Worm (Caenorhabditis elegans) whole organism, L3 larva: ENCODE results near the gene F46G10.4.

Source experiments
- R02D3.7 ChIP-seq: fragments of 150-350 bp; optimal IDR thresholded peaks from 2 replicates; lab custom pipeline; 2014; ENCODE audit warnings: missing biosample characterization, missing genetic modification characterization
- ZK546.5 ChIP-seq: sonication (generic microtip); optimal IDR thresholded peaks from 2 replicates; lab custom pipeline; 2017; ENCODE audit warnings: missing biosample characterization, missing genetic modification characterization
- aly-2 ChIP-seq: fragments of 150-350 bp; optimal IDR thresholded peaks from 2 replicates; lab custom pipeline; 2014; ENCODE audit warnings: missing biosample characterization, missing genetic modification characterization
- ama-1 ChIP-seq: fragments of 150-350 bp; optimal IDR thresholded peaks from 2 replicates; lab custom pipeline; 2018
- ceh-16 ChIP-seq: sonication (generic microtip); optimal IDR thresholded peaks from 2 replicates; lab custom pipeline; 2017; ENCODE audit warnings: missing biosample characterization, missing genetic modification characterization
- ceh-28 ChIP-seq: fragments of 150-350 bp; optimal IDR thresholded peaks from 2 replicates; lab custom pipeline; 2014; ENCODE audit warnings: missing biosample characterization, missing genetic modification reagents, missing genetic modification characterization
- ceh-82 ChIP-seq: fragments of 150-350 bp; optimal IDR thresholded peaks from 2 replicates; lab custom pipeline; 2014; ENCODE audit warnings: missing biosample characterization, missing genetic modification characterization
- ceh-9 ChIP-seq: sonication (generic microtip); optimal IDR thresholded peaks from 2 replicates; lab custom pipeline; 2018; ENCODE audit warnings: missing biosample characterization, missing genetic modification characterization
- daf-12 ChIP-seq: fragments of 150-350 bp; optimal IDR thresholded peaks from 2 replicates; lab custom pipeline; 2014; ENCODE audit warnings: missing biosample characterization, missing genetic modification reagents, missing genetic modification characterization
- egl-27 ChIP-seq: sonication (generic microtip); optimal IDR thresholded peaks from 4 replicates; lab custom pipeline; 2017; ENCODE audit warnings: missing biosample characterization, missing genetic modification reagents, missing genetic modification characterization
- egl-5 ChIP-seq: fragments of 150-350 bp; optimal IDR thresholded peaks from 2 replicates; lab custom pipeline; 2017; ENCODE audit warnings: missing biosample characterization, missing genetic modification reagents, missing genetic modification characterization, inconsistent platforms
- elt-1 ChIP-seq: fragments of 150-350 bp; optimal IDR thresholded peaks from 2 replicates; lab custom pipeline; 2014; ENCODE audit warnings: missing biosample characterization, missing genetic modification characterization
- elt-2 ChIP-seq: sonication (generic microtip); optimal IDR thresholded peaks from 2 replicates; lab custom pipeline; 2016; ENCODE audit warnings: missing genetic modification reagents, mild to moderate bottlenecking, missing genetic modification characterization, missing compliant biosample characterization
- elt-3 ChIP-seq, 3 experiments: fragments of 150-350 bp in 1 of 3; sonication (generic microtip) in 2 of 3; optimal IDR thresholded peaks; 2 replicates in 2 of 3; 4 replicates in 1 of 3; lab custom pipeline; 2014 to 2017; ENCODE audit warnings: missing biosample characterization in 3 of 3, missing genetic modification characterization in 3 of 3
- eor-1 ChIP-seq, 2 experiments: fragments of 150-350 bp; optimal IDR thresholded peaks; 2 replicates each; lab custom pipeline; 2014 to 2018; ENCODE audit warnings: missing biosample characterization in 2 of 2, missing genetic modification characterization in 2 of 2
- fkh-10 ChIP-seq: sonication (generic microtip); optimal IDR thresholded peaks from 2 replicates; lab custom pipeline; 2017; ENCODE audit warnings: missing biosample characterization, missing genetic modification reagents, missing genetic modification characterization
- fkh-2 ChIP-seq: fragments of 150-350 bp; optimal IDR thresholded peaks from 2 replicates; lab custom pipeline; 2014; ENCODE audit warnings: missing biosample characterization, missing genetic modification reagents, missing genetic modification characterization
- fos-1 ChIP-seq: fragments of 150-350 bp; optimal IDR thresholded peaks from 2 replicates; lab custom pipeline; 2014; ENCODE audit warnings: missing biosample characterization, missing genetic modification characterization
- hmg-11 ChIP-seq: sonication (generic microtip); optimal IDR thresholded peaks from 2 replicates; lab custom pipeline; 2016; ENCODE audit warnings: missing genetic modification characterization, missing compliant biosample characterization
- jun-1 ChIP-seq: fragments of 150-350 bp; optimal IDR thresholded peaks from 2 replicates; lab custom pipeline; 2014; ENCODE audit warnings: missing biosample characterization, missing genetic modification reagents, missing genetic modification characterization
- lin-15B ChIP-seq: fragments of 150-350 bp; optimal IDR thresholded peaks from 2 replicates; lab custom pipeline; 2014; ENCODE audit warnings: missing biosample characterization, missing genetic modification characterization
- lin-39 ChIP-seq: fragments of 150-350 bp; optimal IDR thresholded peaks from 2 replicates; lab custom pipeline; 2018; ENCODE audit warnings: missing biosample characterization, missing genetic modification reagents, missing genetic modification characterization
- lsy-12 ChIP-seq: sonication (generic microtip); optimal IDR thresholded peaks from 2 replicates; lab custom pipeline; 2016; ENCODE audit warnings: mild to moderate bottlenecking, missing genetic modification characterization, missing compliant biosample characterization
- mdl-1 ChIP-seq: fragments of 150-350 bp; optimal IDR thresholded peaks from 2 replicates; lab custom pipeline; 2014; ENCODE audit warnings: missing biosample characterization, missing genetic modification characterization
- mml-1 ChIP-seq: fragments of 150-350 bp; sonication (generic microtip); optimal IDR thresholded peaks from 3 replicates; lab custom pipeline; 2014; ENCODE audit warnings: missing biosample characterization, missing genetic modification characterization
- nfya-1 ChIP-seq: sonication (generic microtip); optimal IDR thresholded peaks from 2 replicates; lab custom pipeline; 2017; ENCODE audit warnings: missing genetic modification characterization, mild to moderate bottlenecking, missing compliant biosample characterization, antibody characterized with exemption, moderate library complexity; ENCODE audit not compliant: insufficient read depth
- nhr-11 ChIP-seq: fragments of 150-350 bp; optimal IDR thresholded peaks from 2 replicates; lab custom pipeline; 2014; ENCODE audit warnings: missing biosample characterization, missing genetic modification characterization
- nhr-12 ChIP-seq: fragments of 150-350 bp; optimal IDR thresholded peaks from 2 replicates; lab custom pipeline; 2014; ENCODE audit warnings: missing biosample characterization, missing genetic modification characterization
- nhr-23 ChIP-seq: fragments of 150-350 bp; optimal IDR thresholded peaks from 2 replicates; lab custom pipeline; 2014; ENCODE audit warnings: missing biosample characterization, missing genetic modification reagents, missing genetic modification characterization
- nhr-237 ChIP-seq: fragments of 150-350 bp; optimal IDR thresholded peaks from 2 replicates; lab custom pipeline; 2014; ENCODE audit warnings: missing biosample characterization, missing genetic modification characterization
- nhr-25 ChIP-seq: sonication (generic microtip); optimal IDR thresholded peaks from 2 replicates; lab custom pipeline; 2017; ENCODE audit warnings: missing biosample characterization, missing genetic modification characterization
- nhr-28 ChIP-seq: fragments of 150-350 bp; optimal IDR thresholded peaks from 2 replicates; lab custom pipeline; 2014; ENCODE audit warnings: missing biosample characterization, missing genetic modification characterization
- nhr-43 ChIP-seq: sonication (generic microtip); optimal IDR thresholded peaks from 2 replicates; lab custom pipeline; 2016; ENCODE audit warnings: mild to moderate bottlenecking, missing genetic modification characterization, missing compliant biosample characterization; ENCODE audit not compliant: poor library complexity, severe bottlenecking
- nhr-67 ChIP-seq: fragments of 150-350 bp; optimal IDR thresholded peaks from 2 replicates; lab custom pipeline; 2014; ENCODE audit warnings: missing biosample characterization, missing genetic modification characterization
- nhr-76 ChIP-seq: fragments of 150-350 bp; sonication (generic microtip); optimal IDR thresholded peaks from 5 replicates; lab custom pipeline; 2014; ENCODE audit warnings: missing biosample characterization, missing genetic modification characterization
- nhr-77 ChIP-seq: fragments of 150-350 bp; optimal IDR thresholded peaks from 2 replicates; lab custom pipeline; 2014; ENCODE audit warnings: missing biosample characterization, missing genetic modification characterization
- pha-4 ChIP-seq: fragments of 150-350 bp; optimal IDR thresholded peaks from 2 replicates; lab custom pipeline; 2014; ENCODE audit warnings: missing biosample characterization, missing genetic modification reagents, missing genetic modification characterization
- pqm-1 ChIP-seq: fragments of 150-350 bp; optimal IDR thresholded peaks from 2 replicates; lab custom pipeline; 2017; ENCODE audit warnings: missing biosample characterization, missing genetic modification characterization, inconsistent platforms
- sea-2 ChIP-seq: fragments of 150-350 bp; sonication (generic microtip); optimal IDR thresholded peaks from 4 replicates; lab custom pipeline; 2014; ENCODE audit warnings: missing biosample characterization, missing genetic modification reagents, missing genetic modification characterization
- skn-1 ChIP-seq: fragments of 150-350 bp; optimal IDR thresholded peaks from 2 replicates; lab custom pipeline; 2014; ENCODE audit warnings: missing biosample characterization, missing genetic modification characterization
- snpc-4 ChIP-seq: fragments of 150-350 bp; optimal IDR thresholded peaks from 2 replicates; lab custom pipeline; 2014; ENCODE audit warnings: missing biosample characterization, missing genetic modification characterization
- tbx-2 ChIP-seq: sonication (generic microtip); optimal IDR thresholded peaks from 2 replicates; lab custom pipeline; 2016; ENCODE audit warnings: mild to moderate bottlenecking, missing genetic modification characterization, missing compliant biosample characterization
- unc-39 ChIP-seq: sonication (generic microtip); optimal IDR thresholded peaks from 4 replicates; lab custom pipeline; 2017; ENCODE audit warnings: missing biosample characterization, missing genetic modification characterization
- unc-62 ChIP-seq: fragments of 150-350 bp; sonication (generic microtip); optimal IDR thresholded peaks from 4 replicates; lab custom pipeline; 2014; ENCODE audit warnings: missing biosample characterization, missing genetic modification reagents, missing genetic modification characterization
- zag-1 ChIP-seq: fragments of 150-350 bp; optimal IDR thresholded peaks from 2 replicates; lab custom pipeline; 2014; ENCODE audit warnings: missing biosample characterization, missing genetic modification characterization
- ztf-11 ChIP-seq: fragments of 150-350 bp; optimal IDR thresholded peaks from 2 replicates; lab custom pipeline; 2014; ENCODE audit warnings: missing biosample characterization, missing genetic modification characterization
- ztf-4 ChIP-seq: fragments of 150-350 bp; optimal IDR thresholded peaks from 2 replicates; lab custom pipeline; 2014; ENCODE audit warnings: missing biosample characterization, missing genetic modification characterization

F46G10.4 gene

ce11 chrX:13324326-13324725 is 9.5 kb upstream of the F46G10.4 start:
- TF ChIP-seq mml-1 (tag; lab: Kevin White, UChicago) (no peak), nhr-25 (tag; lab: Kevin White, UChicago) (peak; percentile 19), lin-39 (tag; lab: Kevin White, UChicago) (no peak)

DNA sequence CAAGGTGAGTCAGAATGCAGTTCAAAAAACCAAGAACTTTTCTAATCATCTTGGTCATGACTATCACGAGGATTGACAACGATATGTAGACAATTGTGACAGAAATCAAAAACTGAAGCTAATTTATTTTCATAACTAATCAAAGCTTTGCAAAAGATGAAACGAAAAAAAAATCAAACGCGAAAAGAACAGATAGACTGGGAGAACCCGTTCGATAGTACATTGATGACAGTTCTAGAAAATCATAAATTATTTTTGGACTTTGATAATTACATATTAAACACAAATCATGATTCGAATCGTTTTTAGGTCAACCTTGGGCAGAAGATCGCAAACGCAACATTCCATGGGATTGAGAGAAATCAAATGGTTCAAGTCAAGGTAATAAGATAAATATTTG is 8.8 kb upstream of the F46G10.4 start:
- TF ChIP-seq nhr-28 (tag; lab: Kevin White, UChicago) (no peak), nhr-237 (tag; lab: Kevin White, UChicago) (no peak), lin-15B (no peak), unc-62 (peak; percentile 8), lsy-12 (peak; percentile 52), egl-5 (tag; lab: Kevin White, UChicago) (no peak), ama-1 (peak; percentile 9), ceh-16 (tag; lab: Kevin White, UChicago) (no peak), ceh-82 (tag; lab: Kevin White, UChicago) (no peak), eor-1 (tag; optimal IDR thresholded peaks at IDR 0.05; lab: Kevin White, UChicago) (no peak), jun-1 (peak; percentile 11), pha-4 (tag; lab: Kevin White, UChicago) (no peak), nhr-43 (tag; lab: Kevin White, UChicago) (peak; percentile 69), nhr-12 (tag; lab: Kevin White, UChicago) (no peak), mml-1 (tag; lab: Kevin White, UChicago) (no peak), egl-27 (tag; lab: Kevin White, UChicago) (no peak), tbx-2 (tag; lab: Kevin White, UChicago) (no peak), pqm-1 (tag; lab: Kevin White, UChicago) (no peak), zag-1 (no peak), skn-1 (tag; lab: Kevin White, UChicago) (no peak), R02D3.7 (no peak), nfya-1 (tag; lab: Kevin White, UChicago) (peak; percentile 20), ztf-11 (no peak), nhr-77 (no peak), hmg-11 (no peak), nhr-67 (tag; lab: Kevin White, UChicago) (no peak), aly-2 (tag; lab: Kevin White, UChicago) (no peak), nhr-23 (peak; percentile 57), nhr-25 (tag; lab: Kevin White, UChicago) (peak; percentile 77), elt-3 (tag; optimal IDR thresholded peaks at IDR 0.05; lab: Kevin White, UChicago) (peak in 1 of 3 experiments; percentile 63), unc-39 (tag; lab: Kevin White, UChicago) (no peak), fkh-2 (no peak), ceh-28 (tag; lab: Kevin White, UChicago) (no peak), snpc-4 (tag; lab: Kevin White, UChicago) (no peak), ZK546.5 (tag; lab: Kevin White, UChicago) (no peak), nhr-76 (tag; lab: Kevin White, UChicago) (no peak), fkh-10 (no peak), sea-2 (GFP tag; lab: Kevin White, UChicago) (no peak), lin-39 (tag; lab: Kevin White, UChicago) (no peak), elt-2 (tag; lab: Kevin White, UChicago) (no peak), fos-1 (tag; lab: Kevin White, UChicago) (peak; percentile 19), ceh-9 (tag; lab: Kevin White, UChicago) (no peak), ztf-4 (tag; lab: Kevin White, UChicago) (no peak), nhr-11 (tag; lab: Kevin White, UChicago) (no peak), mdl-1 (tag; lab: Kevin White, UChicago) (no peak), elt-1 (tag; lab: Kevin White, UChicago) (no peak), daf-12 (no peak)
